Worm (Caenorhabditis elegans): ENCODE measurements around the gene tsp-10.

tsp-10 gene

DNA sequence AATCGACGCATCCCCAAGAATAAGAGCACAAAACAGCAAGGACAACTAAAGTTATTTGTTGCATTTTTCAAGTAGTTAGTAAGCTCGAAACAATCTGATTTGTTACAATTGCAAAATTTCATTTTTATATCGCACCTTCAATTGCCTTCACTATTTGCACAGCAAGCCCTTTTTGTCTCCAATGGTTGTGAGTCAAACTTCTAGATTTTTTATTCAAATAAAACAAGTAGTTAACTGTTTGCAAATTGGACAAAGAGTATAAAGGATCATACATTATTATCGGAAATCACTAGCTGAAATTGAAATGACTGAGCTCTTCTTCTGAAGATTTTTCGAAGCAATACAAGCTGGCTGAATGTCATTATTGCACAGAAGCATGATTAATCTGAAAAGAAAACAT, 34.5 kb downstream of the tsp-10 start, which contains the start of gene F41G3.21:
Gene F41G3.21 (minus strand): TSS at position 101 of the 400 bp plus-strand sequence.
- no peak for TF ChIP-seq zag-1 (tag; optimal IDR thresholded peaks at IDR 0.05)
- no peak for TF ChIP-seq fkh-2 (tag; optimal IDR thresholded peaks at IDR 0.05)
- no peak for TF ChIP-seq skn-1 (tag; optimal IDR thresholded peaks at IDR 0.05)
- no peak for TF ChIP-seq hmg-11 (tag; optimal IDR thresholded peaks at IDR 0.05)
- TF ChIP-seq ceh-82 (tag; optimal IDR thresholded peaks at IDR 0.05): no peak
- no peak for TF ChIP-seq nhr-237 (tag; optimal IDR thresholded peaks at IDR 0.05)
- TF ChIP-seq ztf-4 (tag; optimal IDR thresholded peaks at IDR 0.05): no peak
- no peak for TF ChIP-seq mml-1 (tag; optimal IDR thresholded peaks at IDR 0.05)
- TF ChIP-seq nhr-67 (tag; optimal IDR thresholded peaks at IDR 0.05): no peak
- TF ChIP-seq lin-15B (tag; optimal IDR thresholded peaks at IDR 0.05): no peak
- TF ChIP-seq nhr-12 (tag; optimal IDR thresholded peaks at IDR 0.05): no peak
- TF ChIP-seq lin-39 (tag; optimal IDR thresholded peaks at IDR 0.05): no peak
- TF ChIP-seq pha-4 (tag; optimal IDR thresholded peaks at IDR 0.05): no peak

DNA sequence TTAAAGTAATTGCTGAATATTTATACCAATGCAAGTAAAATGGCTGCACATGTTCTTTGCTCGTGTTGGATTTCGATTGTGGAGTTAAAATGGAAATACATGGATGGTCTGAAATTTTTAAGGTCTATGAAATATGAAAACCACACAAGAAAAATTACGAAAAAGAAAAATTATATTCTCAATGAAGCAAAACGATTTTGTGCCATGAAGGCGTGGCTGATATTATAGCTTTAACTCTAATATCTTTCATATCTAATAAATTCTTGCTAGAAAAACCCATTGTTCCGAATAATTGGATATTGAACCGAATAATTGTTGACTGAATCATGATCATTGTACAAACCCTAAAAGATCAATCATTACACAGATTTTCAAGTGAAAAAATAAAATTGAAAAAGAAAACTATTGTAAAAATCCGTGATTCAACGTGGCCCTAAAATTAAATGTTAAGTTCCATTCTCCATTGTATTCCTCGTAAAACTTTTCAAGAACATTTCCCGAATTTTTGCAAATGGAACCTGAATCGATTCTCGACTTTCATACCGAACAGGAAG, 36.4 kb downstream of the tsp-10 start, which contains the start of the genes srx-95 and fis-1:
Gene srx-95 (minus strand): TSS at position 101 of the 554 bp plus-strand sequence.
Gene fis-1 (plus strand): TSS at position 504 of the 554 bp plus-strand sequence.
- TF ChIP-seq egl-5 (tag; optimal IDR thresholded peaks at IDR 0.05): no peak
- TF ChIP-seq nhr-12 (tag; optimal IDR thresholded peaks at IDR 0.05): no peak

DNA sequence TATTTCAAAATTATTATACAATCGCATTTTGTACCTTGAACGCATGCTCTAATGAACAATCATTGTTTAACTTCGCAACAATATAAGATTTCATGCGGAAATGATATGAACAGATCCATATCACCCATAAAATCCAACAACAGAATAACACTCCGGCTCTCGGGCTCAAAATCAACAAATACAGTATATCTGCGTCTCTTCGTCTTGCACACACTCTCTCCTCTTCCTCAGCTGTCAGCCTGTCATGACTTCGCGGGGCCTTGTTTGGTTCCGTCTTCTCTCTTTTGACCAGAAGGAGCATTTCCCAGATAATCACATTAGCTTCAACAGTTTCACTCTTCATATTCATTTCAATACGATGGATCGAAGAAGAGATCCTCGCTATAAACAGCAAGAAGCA, 37.8 kb downstream of the tsp-10 start, which contains the start of gene F41G3.3:
Gene F41G3.3 (plus strand): TSS at position 301 of the 400 bp plus-strand sequence.
- TF ChIP-seq sea-2 (GFP tag; optimal IDR thresholded peaks at IDR 0.05) (no peak), nhr-76 (tag; optimal IDR thresholded peaks at IDR 0.05) (no peak), ztf-4 (tag; optimal IDR thresholded peaks at IDR 0.05) (no peak), elt-1 (tag; optimal IDR thresholded peaks at IDR 0.05) (no peak), nhr-237 (tag; optimal IDR thresholded peaks at IDR 0.05) (no peak), pqm-1 (tag; optimal IDR thresholded peaks at IDR 0.05) (no peak), ceh-16 (tag; optimal IDR thresholded peaks at IDR 0.05) (no peak), lin-15B (tag; optimal IDR thresholded peaks at IDR 0.05) (no peak), mdl-1 (tag; optimal IDR thresholded peaks at IDR 0.05) (no peak), fkh-2 (tag; optimal IDR thresholded peaks at IDR 0.05) (no peak), snpc-4 (tag; optimal IDR thresholded peaks at IDR 0.05) (no peak), fkh-10 (GFP tag; optimal IDR thresholded peaks at IDR 0.05) (no peak)

DNA sequence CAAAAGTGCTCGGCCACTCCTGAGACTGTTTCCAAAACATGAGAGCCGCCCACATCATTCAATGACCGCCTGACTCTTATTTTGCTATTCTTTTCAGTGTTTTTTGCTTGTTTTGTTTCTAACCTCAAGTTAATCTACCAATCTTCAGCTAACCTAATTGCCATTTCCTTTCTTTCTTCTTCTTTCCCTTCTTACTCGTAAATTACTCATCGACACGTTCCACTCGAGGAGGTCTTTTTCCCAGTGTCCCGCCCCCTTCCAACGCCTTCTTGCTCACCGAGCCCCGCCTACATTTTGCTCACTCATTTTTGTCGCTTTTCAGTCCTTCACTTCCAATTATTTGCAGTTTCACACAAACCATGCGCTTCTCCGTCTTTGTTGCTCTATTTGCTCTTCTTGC, 46.3 kb downstream of the tsp-10 start, which contains the start of gene nlp-50:
Gene nlp-50 (plus strand): TSS at position 301 of the 400 bp plus-strand sequence.
- no peak for TF ChIP-seq nhr-28 (tag; optimal IDR thresholded peaks at IDR 0.05)
- TF ChIP-seq elt-2 (tag; optimal IDR thresholded peaks at IDR 0.05): no peak
- no peak for TF ChIP-seq fkh-10 (GFP tag; optimal IDR thresholded peaks at IDR 0.05)
- TF ChIP-seq egl-27 (tag; optimal IDR thresholded peaks at IDR 0.05): no peak
- no peak for TF ChIP-seq unc-62 (GFP tag; optimal IDR thresholded peaks at IDR 0.05)
- no peak for TF ChIP-seq ceh-28 (tag; optimal IDR thresholded peaks at IDR 0.05)
- TF ChIP-seq nhr-12 (tag; optimal IDR thresholded peaks at IDR 0.05): no peak
- no peak for TF ChIP-seq fkh-2 (tag; optimal IDR thresholded peaks at IDR 0.05)
- TF ChIP-seq tbx-2 (tag; optimal IDR thresholded peaks at IDR 0.05): no peak
- no peak for TF ChIP-seq nhr-77 (tag; optimal IDR thresholded peaks at IDR 0.05)
- no peak for TF ChIP-seq ceh-9 (tag; optimal IDR thresholded peaks at IDR 0.05)

DNA sequence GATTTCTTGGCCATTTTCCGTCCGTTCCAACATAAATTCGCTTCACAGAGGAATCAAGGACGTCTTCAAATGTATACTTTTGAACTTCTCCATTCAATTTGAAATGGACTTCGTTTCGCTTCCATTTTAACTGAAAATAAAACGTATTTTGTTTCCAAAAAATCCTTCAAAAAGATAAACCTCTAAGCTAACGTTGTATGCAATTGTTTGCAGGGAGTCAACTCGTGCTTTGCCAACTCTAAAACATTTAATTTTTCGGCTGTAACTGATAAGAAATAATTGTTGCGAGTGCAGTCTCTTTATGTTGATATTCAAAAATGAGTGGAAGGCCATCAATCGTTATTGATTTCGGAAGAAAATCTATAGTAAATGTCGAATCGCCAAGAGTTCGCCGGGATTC, 49.6 kb downstream of the tsp-10 start, which contains the start of gene F41G3.18:
Gene F41G3.18 (plus strand): TSS at position 301 of the 400 bp plus-strand sequence.
- peak; percentile 41 for TF ChIP-seq elt-2 (tag; optimal IDR thresholded peaks at IDR 0.05)
- no peak for TF ChIP-seq pqm-1 (tag; optimal IDR thresholded peaks at IDR 0.05)
